Worm (Caenorhabditis elegans): Measurements from ENCODE around the gene C49H3.16.
A peak's percentile ranks its signal among the peaks of the same experiment; 100 is the strongest.

C49H3.16 gene

DNA sequence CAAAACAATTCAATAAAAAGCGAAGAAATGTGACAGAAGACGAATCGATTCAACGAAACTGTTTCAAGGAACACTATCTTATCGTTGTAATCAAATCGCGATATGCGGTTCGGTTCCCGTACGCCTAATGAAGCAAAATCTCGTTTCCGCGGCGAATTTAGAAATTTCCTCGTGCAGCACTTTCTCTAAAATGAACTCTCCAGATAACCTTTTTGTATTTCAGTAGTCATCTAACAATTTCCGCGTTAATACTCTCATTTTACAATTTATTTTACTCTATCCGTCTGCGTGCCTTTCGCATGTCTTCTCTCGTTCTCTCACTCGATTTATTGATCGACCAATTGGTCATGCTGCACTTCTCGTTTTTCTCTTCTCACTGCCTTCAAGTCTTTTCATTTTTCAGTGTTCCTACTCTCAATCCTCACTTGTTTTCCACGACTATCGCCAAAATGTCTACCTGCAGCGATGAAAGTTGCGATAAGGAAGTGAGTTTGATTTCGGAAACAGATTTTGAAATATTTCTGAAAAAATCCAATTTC is 10.0 kb upstream of the C49H3.16 start, which contains the start of the genes npp-27 and ntl-4:
npp-27 (minus strand) TSS at position 51 of the 539 bp plus-strand sequence.
ntl-4 (plus strand) TSS at position 379 of the 539 bp plus-strand sequence.
- TF ChIP-seq him-1 (tag; optimal IDR thresholded peaks at IDR 0.05) (no peak), dao-5 (tag; optimal IDR thresholded peaks at IDR 0.05) (no peak), W03F9.2 (tag; optimal IDR thresholded peaks at IDR 0.05) (no peak)

- TF ChIP-seq dao-5 (tag; optimal IDR thresholded peaks at IDR 0.05), result no peak
- TF ChIP-seq him-1 (tag; optimal IDR thresholded peaks at IDR 0.05), result no peak
- no peak for TF ChIP-seq W03F9.2 (tag; optimal IDR thresholded peaks at IDR 0.05)
Observed at ce11 chrIV:7914991-7915390, 5.2 kb upstream of the C49H3.16 start, which contains the start of gene C49H3.4. Gene C49H3.4, plus strand, starts transcription at chrIV:7915291.

ce11 chrIV:7916907-7917306 is 3.3 kb upstream of the C49H3.16 start:
- TF ChIP-seq dao-5 (tag; optimal IDR thresholded peaks at IDR 0.05), result no peak
- TF ChIP-seq him-1 (tag; optimal IDR thresholded peaks at IDR 0.05), result no peak
- no peak for TF ChIP-seq W03F9.2 (tag; optimal IDR thresholded peaks at IDR 0.05)

DNA sequence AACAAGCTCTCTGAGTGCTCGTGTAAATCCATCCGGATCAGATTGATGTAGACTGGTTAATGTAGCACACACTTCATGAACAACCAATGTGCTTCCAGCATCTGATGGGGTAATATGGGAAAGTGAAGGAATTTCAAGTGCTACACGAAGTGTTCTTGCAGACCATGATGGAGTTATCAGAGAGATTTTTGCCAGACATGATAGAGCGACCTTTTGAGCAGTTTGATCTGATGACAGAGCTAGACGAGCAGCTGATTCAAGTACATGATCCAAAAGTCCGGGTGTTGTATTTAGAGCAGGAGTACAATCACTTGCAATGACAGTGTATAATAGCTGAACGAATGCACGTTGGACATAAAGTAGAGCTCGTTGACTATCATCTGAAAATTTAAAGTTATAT is 2.3 kb upstream of the C49H3.16 start:
- TF ChIP-seq dao-5 (tag; optimal IDR thresholded peaks at IDR 0.05) (no peak), W03F9.2 (tag; optimal IDR thresholded peaks at IDR 0.05) (no peak), him-1 (tag; optimal IDR thresholded peaks at IDR 0.05) (no peak)

ce11 chrIV:7923982-7924480 is 3.8 kb downstream of the C49H3.16 start, which contains the start of the genes xpo-3 and C49H3.3:
Gene xpo-3, minus strand, starts transcription at chrIV:7924032.
Gene C49H3.3, plus strand, starts transcription at chrIV:7924350.
- TF ChIP-seq him-1 (tag; optimal IDR thresholded peaks at IDR 0.05) (no peak), W03F9.2 (tag; optimal IDR thresholded peaks at IDR 0.05) (peak; percentile 79)

- TF ChIP-seq dao-5 (tag; optimal IDR thresholded peaks at IDR 0.05) (no peak), him-1 (tag; optimal IDR thresholded peaks at IDR 0.05) (no peak), W03F9.2 (tag; optimal IDR thresholded peaks at IDR 0.05) (no peak)
Observed at ce11 chrIV:7924975-7925828, 5.0 kb downstream of the C49H3.16 start.

DNA sequence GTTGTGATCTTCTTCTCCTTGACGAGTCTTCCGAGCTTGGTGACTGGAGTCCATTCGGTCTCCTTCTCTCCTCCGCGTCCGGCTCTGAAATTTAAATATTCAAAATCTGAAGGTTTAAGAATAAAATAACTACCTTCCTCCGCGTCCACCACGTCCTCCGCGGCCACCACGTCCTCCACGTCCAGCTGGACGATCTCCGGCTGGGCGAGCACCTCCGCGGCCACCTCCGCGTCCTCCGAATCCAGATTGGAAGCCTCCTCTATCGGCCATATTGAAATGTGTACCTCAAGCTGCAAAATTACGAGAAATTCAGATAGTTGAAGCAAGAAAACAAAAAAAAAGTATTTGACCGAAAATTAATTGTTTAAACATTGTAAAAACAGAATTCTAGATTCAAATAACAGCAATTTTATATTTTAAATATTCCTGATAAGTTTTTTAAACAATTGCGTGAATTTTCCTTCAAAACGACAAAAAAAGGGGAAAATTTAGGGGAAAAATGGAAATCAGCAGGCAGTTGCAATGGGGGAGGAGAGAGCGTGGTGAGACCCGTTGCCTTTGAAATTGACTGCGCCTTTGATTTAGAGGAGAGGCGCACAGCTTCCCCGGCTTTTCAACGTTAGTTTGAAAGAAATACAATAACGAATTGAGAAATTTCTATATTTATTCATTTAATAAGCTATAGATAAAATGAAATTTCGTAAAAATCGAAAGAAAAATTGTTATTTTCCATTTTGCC is 6.0 kb downstream of the C49H3.16 start, which contains the start of gene rps-2:
rps-2 (minus strand) TSS at position 290 of the 739 bp plus-strand sequence.
- TF ChIP-seq him-1 (tag; optimal IDR thresholded peaks at IDR 0.05) (no peak), W03F9.2 (tag; optimal IDR thresholded peaks at IDR 0.05) (peak; percentile 23)

DNA sequence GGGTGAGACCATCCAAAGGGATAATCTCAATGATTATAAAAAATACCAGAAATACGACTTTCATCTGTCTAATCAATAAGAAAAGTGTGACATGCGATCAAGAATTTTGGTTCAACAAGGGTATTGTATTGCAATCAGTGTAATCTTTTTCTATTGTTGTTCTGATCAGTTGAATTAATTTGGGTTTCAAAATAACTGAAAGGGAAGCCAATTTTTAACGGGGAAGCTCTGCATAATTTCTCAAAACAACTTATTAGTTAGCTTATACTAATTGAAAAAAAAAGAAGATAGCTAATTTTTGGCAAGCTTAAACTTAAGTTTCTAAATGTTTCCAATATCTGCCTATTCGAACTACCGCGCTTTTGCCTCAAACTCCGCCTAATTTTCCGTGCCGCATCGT is 7.0 kb downstream of the C49H3.16 start, which contains the start of gene C49H3.12:
C49H3.12 (minus strand) TSS at position 101 of the 400 bp plus-strand sequence.
- TF ChIP-seq W03F9.2 (tag; optimal IDR thresholded peaks at IDR 0.05) (no peak), dao-5 (tag; optimal IDR thresholded peaks at IDR 0.05) (no peak), him-1 (tag; optimal IDR thresholded peaks at IDR 0.05) (no peak)

- TF ChIP-seq W03F9.2 (tag; optimal IDR thresholded peaks at IDR 0.05), result no peak
- TF ChIP-seq dao-5 (tag; optimal IDR thresholded peaks at IDR 0.05), result no peak
- TF ChIP-seq him-1 (tag; optimal IDR thresholded peaks at IDR 0.05), result no peak
Observed at ce11 chrIV:7927852-7928251, 7.6 kb downstream of the C49H3.16 start, which contains the start of gene gcy-8. Gene gcy-8, plus strand, starts transcription at chrIV:7928152.

ce11 chrIV:7931873-7932272 is 11.6 kb downstream of the C49H3.16 start:
- TF ChIP-seq W03F9.2 (tag; optimal IDR thresholded peaks at IDR 0.05) (no peak), him-1 (tag; optimal IDR thresholded peaks at IDR 0.05) (no peak)

- TF ChIP-seq W03F9.2 (tag; optimal IDR thresholded peaks at IDR 0.05), result no peak
- TF ChIP-seq dao-5 (tag; optimal IDR thresholded peaks at IDR 0.05), result no peak
- TF ChIP-seq him-1 (tag; optimal IDR thresholded peaks at IDR 0.05), result no peak
Observed at ce11 chrIV:7933733-7934132, 13.5 kb downstream of the C49H3.16 start, which contains the start of gene bbs-2. Gene bbs-2, plus strand, starts transcription at chrIV:7934033.

DNA sequence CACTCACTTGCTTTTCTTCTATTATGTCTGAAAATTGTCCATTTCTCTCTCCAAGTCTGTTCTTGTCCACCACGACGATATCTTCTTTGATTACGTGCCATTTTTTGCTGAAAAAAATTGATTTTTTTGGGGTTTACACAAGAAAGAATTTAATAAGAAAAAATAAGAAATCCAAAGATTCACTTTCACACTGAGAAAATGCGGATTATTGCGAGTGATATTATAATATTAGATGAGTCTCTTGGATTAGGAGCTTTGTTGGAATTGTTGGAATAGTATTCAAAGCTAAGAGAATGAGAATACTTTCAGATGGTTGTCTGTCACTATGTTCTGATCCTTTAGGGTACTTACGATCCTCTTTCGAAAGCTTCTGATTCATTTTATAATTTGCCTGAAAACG is 18.6 kb downstream of the C49H3.16 start, which contains the start of gene F20D12.7:
F20D12.7 (minus strand) TSS at position 101 of the 400 bp plus-strand sequence.
- TF ChIP-seq dao-5 (tag; optimal IDR thresholded peaks at IDR 0.05) (no peak), W03F9.2 (tag; optimal IDR thresholded peaks at IDR 0.05) (no peak), him-1 (tag; optimal IDR thresholded peaks at IDR 0.05) (no peak)

- TF ChIP-seq dao-5 (tag; optimal IDR thresholded peaks at IDR 0.05) (no peak), him-1 (tag; optimal IDR thresholded peaks at IDR 0.05) (no peak)
Observed at ce11 chrIV:7940919-7941318, 20.7 kb downstream of the C49H3.16 start, which contains the start of gene exc-9. Gene exc-9, minus strand, starts transcription at chrIV:7941019.

Measured in whole organism, L4/young adult.